Worm (Caenorhabditis elegans) whole organism, late embryonic: ENCODE data around the gene K09E3.7.
"Not testable (repeated sequence)": the region's sequence is repeated elsewhere in the genome, so short reads cannot be mapped to it uniquely, and the experiment has no call there.

Source experiments
- F13H6.1 ChIP-seq: sonication (generic microtip); optimal IDR thresholded peaks from 2 replicates; lab custom pipeline; 2016; ENCODE audit warnings: missing genetic modification characterization, missing compliant biosample characterization
- K02D7.2 ChIP-seq: sonication (generic microtip); optimal IDR thresholded peaks from 2 replicates; lab custom pipeline; 2017; ENCODE audit warnings: mild to moderate bottlenecking, missing genetic modification characterization, missing compliant biosample characterization
- ceh-19 ChIP-seq: fragments of 200-800 bp; sonication (Bioruptor generic); optimal IDR thresholded peaks from 2 replicates; lab custom pipeline; 2018; ENCODE audit warnings: mild to moderate bottlenecking, missing genetic modification characterization, missing compliant biosample characterization
- ceh-2 ChIP-seq: sonication (generic microtip); optimal IDR thresholded peaks from 2 replicates; lab custom pipeline; 2016; ENCODE audit warnings: missing genotype, missing genetic modification characterization, missing compliant biosample characterization
- ceh-34 ChIP-seq: sonication (generic microtip); optimal IDR thresholded peaks from 2 replicates; lab custom pipeline; 2016; ENCODE audit warnings: mild to moderate bottlenecking, missing genetic modification characterization, missing compliant biosample characterization
- che-1 ChIP-seq: sonication (generic microtip); optimal IDR thresholded peaks from 2 replicates; lab custom pipeline; 2016; ENCODE audit warnings: mild to moderate bottlenecking, missing genetic modification characterization, missing compliant biosample characterization
- dmd-4 ChIP-seq: sonication (generic microtip); optimal IDR thresholded peaks from 2 replicates; lab custom pipeline; 2016; ENCODE audit warnings: borderline replicate concordance, missing genetic modification characterization, missing compliant biosample characterization
- elt-2 ChIP-seq: sonication (generic microtip); optimal IDR thresholded peaks from 2 replicates; lab custom pipeline; 2016; ENCODE audit warnings: missing genetic modification reagents, missing genetic modification characterization, missing compliant biosample characterization
- eyg-1 ChIP-seq: sonication (generic microtip); optimal IDR thresholded peaks from 2 replicates; lab custom pipeline; 2016; ENCODE audit warnings: missing genotype, missing genetic modification characterization, missing compliant biosample characterization
- gmeb-2 ChIP-seq: sonication (generic microtip); optimal IDR thresholded peaks from 2 replicates; lab custom pipeline; 2016; ENCODE audit warnings: missing genetic modification characterization, inconsistent platforms, missing compliant biosample characterization
- hlh-8 ChIP-seq: sonication (generic microtip); optimal IDR thresholded peaks from 2 replicates; lab custom pipeline; 2016; ENCODE audit warnings: missing genotype, missing genetic modification characterization, missing compliant biosample characterization
- madf-2 ChIP-seq: sonication (generic microtip); optimal IDR thresholded peaks from 2 replicates; lab custom pipeline; 2017; ENCODE audit warnings: missing genetic modification characterization, missing compliant biosample characterization
- nfya-1 ChIP-seq: sonication (generic microtip); optimal IDR thresholded peaks from 2 replicates; lab custom pipeline; 2017; ENCODE audit warnings: missing genetic modification characterization, mild to moderate bottlenecking, missing compliant biosample characterization, antibody characterized with exemption, moderate library complexity
- npax-4 ChIP-seq: sonication (generic microtip); optimal IDR thresholded peaks from 2 replicates; lab custom pipeline; 2016; ENCODE audit warnings: missing genetic modification characterization, missing compliant biosample characterization
- odd-2 ChIP-seq: sonication (generic microtip); optimal IDR thresholded peaks from 2 replicates; lab custom pipeline; 2017; ENCODE audit warnings: antibody characterized with exemption, mild to moderate bottlenecking, missing genetic modification characterization, missing compliant biosample characterization
- pha-2 ChIP-seq: sonication (generic microtip); optimal IDR thresholded peaks from 2 replicates; lab custom pipeline; 2017; ENCODE audit warnings: mild to moderate bottlenecking, missing genetic modification characterization, missing compliant biosample characterization
- pha-4 ChIP-seq: fragments of 150-350 bp; optimal IDR thresholded peaks from 2 replicates; lab custom pipeline; 2018; ENCODE audit warnings: missing biosample characterization, missing genetic modification reagents, missing genetic modification characterization
- pros-1 ChIP-seq: fragments of 150-350 bp; optimal IDR thresholded peaks from 2 replicates; lab custom pipeline; 2014; ENCODE audit warnings: missing biosample characterization, missing genetic modification reagents, missing genetic modification characterization
- rnt-1 ChIP-seq: sonication (generic microtip); optimal IDR thresholded peaks from 2 replicates; lab custom pipeline; 2016; ENCODE audit warnings: missing genetic modification characterization, missing compliant biosample characterization
- sdc-2 ChIP-seq: sonication (generic microtip); optimal IDR thresholded peaks from 2 replicates; lab custom pipeline; 2016; ENCODE audit warnings: missing genotype, missing genetic modification characterization, missing compliant biosample characterization
- syd-9 ChIP-seq: sonication (generic microtip); optimal IDR thresholded peaks from 2 replicates; lab custom pipeline; 2016; ENCODE audit warnings: mild to moderate bottlenecking, missing genetic modification characterization, moderate library complexity, missing compliant biosample characterization
- tbx-7 ChIP-seq: sonication (generic microtip); optimal IDR thresholded peaks from 2 replicates; lab custom pipeline; 2016; ENCODE audit warnings: missing genotype, missing genetic modification characterization, missing compliant biosample characterization
- unc-55 ChIP-seq: sonication (generic microtip); optimal IDR thresholded peaks from 2 replicates; lab custom pipeline; 2017; ENCODE audit warnings: missing biosample characterization, missing genetic modification reagents, missing genetic modification characterization
- unc-86 ChIP-seq: sonication (generic microtip); optimal IDR thresholded peaks from 2 replicates; lab custom pipeline; 2016; ENCODE audit warnings: missing genetic modification characterization, missing compliant biosample characterization
- ztf-16 ChIP-seq: sonication (generic microtip); optimal IDR thresholded peaks from 2 replicates; lab custom pipeline; 2017; ENCODE audit warnings: missing genetic modification characterization, missing compliant biosample characterization

K09E3.7 gene

ce11 chrX:17149877-17150490 is 15.7 kb upstream of the K09E3.7 start, which contains the start of gene T23C6.4:
T23C6.4 (minus strand) TSS chrX:17149927.
- TF ChIP-seq sdc-2 (tag; lab: Kevin White, UChicago) (peak; percentile 32), pha-4 (tag; lab: Kevin White, UChicago) (no peak), syd-9 (tag; lab: Kevin White, UChicago) (no peak), madf-2 (no peak), eyg-1 (tag; lab: Kevin White, UChicago) (no peak), nfya-1 (tag; lab: Kevin White, UChicago) (peak; percentile 3)

ce11 chrX:17146545-17146944 is 12.2 kb upstream of the K09E3.7 start:
- TF ChIP-seq elt-2 (tag; lab: Kevin White, UChicago) = peak; percentile 26
- no peak for TF ChIP-seq ceh-34

ce11 chrX:17140447-17140846 is 6.1 kb upstream of the K09E3.7 start:
- TF ChIP-seq gmeb-2 (tag; lab: Kevin White, UChicago) (no peak), elt-2 (tag; lab: Kevin White, UChicago) (no peak)
- TF ChIP-seq, all 69 proteins: peak for 0

ce11 chrX:17139204-17139780 is 5.0 kb upstream of the K09E3.7 start:
- TF ChIP-seq elt-2 (tag; lab: Kevin White, UChicago) = peak; percentile 77
- TF ChIP-seq K02D7.2 (tag; lab: Kevin White, UChicago) = no peak
- TF ChIP-seq, all 69 proteins: peak for 1

ce11 chrX:17138060-17138557 is 3.8 kb upstream of the K09E3.7 start, which contains the start of gene cnp-3:
cnp-3 (minus strand) TSS chrX:17138110.
- TF ChIP-seq unc-55 (GFP tag; lab: Kevin White, UChicago) = peak; percentile 49
- no peak for TF ChIP-seq ztf-16
- TF ChIP-seq F13H6.1 (tag; lab: Kevin White, UChicago) = no peak
- TF ChIP-seq K02D7.2 (tag; lab: Kevin White, UChicago) = no peak
- TF ChIP-seq che-1 (tag; lab: Kevin White, UChicago) = no peak
- no peak for TF ChIP-seq tbx-7 (tag; lab: Kevin White, UChicago)

ce11 chrX:17135704-17136103 is 1.4 kb upstream of the K09E3.7 start:
- TF ChIP-seq F13H6.1 (tag; lab: Kevin White, UChicago) (no peak), odd-2 (tag; lab: Kevin White, UChicago) (no peak), hlh-8 (tag; lab: Kevin White, UChicago) (no peak), tbx-7 (tag; lab: Kevin White, UChicago) (no peak), dmd-4 (tag; lab: Kevin White, UChicago) (no peak), npax-4 (no peak)

ce11 chrX:17117359-17117758 is 17.0 kb downstream of the K09E3.7 start, which contains the start of gene K09E3.2:
K09E3.2 (plus strand) TSS chrX:17117659.
- TF ChIP-seq dmd-4 (tag; lab: Kevin White, UChicago); ceh-19; ceh-2: not testable (repeated sequence)

- TF ChIP-seq unc-86 (tag; lab: Kevin White, UChicago) (no peak), rnt-1 (tag; lab: Kevin White, UChicago) (no peak), pros-1 (tag; lab: Kevin White, UChicago) (no peak), pha-2 (tag; lab: Kevin White, UChicago) (no peak)
These were observed 19.2 kb downstream of the K09E3.7 start, which contains the start of gene lido-6 for ce11 chrX:17115089-17115488. lido-6 (minus strand) TSS chrX:17115189.
